Worm (Caenorhabditis elegans) whole organism, early embryonic: Measurements from ENCODE around the gene C04G6.6.
A peak's percentile ranks its signal among the peaks of the same experiment; 100 is the strongest.

ENCODE experiments used
- F13C5.2 ChIP-seq: sonication (generic microtip); optimal IDR thresholded peaks from 2 replicates; lab custom pipeline; 2017; ENCODE audit warnings: mild to moderate bottlenecking, missing genetic modification characterization, inconsistent platforms, missing compliant biosample characterization
- aly-1 ChIP-seq: sonication (generic microtip); optimal IDR thresholded peaks from 2 replicates; lab custom pipeline; 2016; ENCODE audit warnings: missing genetic modification characterization, missing compliant biosample characterization
- ceh-13 ChIP-seq: fragments of 200-800 bp; sonication (Bioruptor generic); optimal IDR thresholded peaks from 2 replicates; lab custom pipeline; 2018; ENCODE audit warnings: mild to moderate bottlenecking, missing genetic modification characterization, missing compliant biosample characterization
- flt-1 ChIP-seq: fragments of 200-800 bp; sonication (Bioruptor generic); IDR thresholded peaks from 2 replicates; pipeline ENCODE4 v1.3.6; 2022; ENCODE audit warnings: missing genetic modification characterization, missing compliant biosample characterization
- hmbx-1 ChIP-seq: sonication (generic microtip); optimal IDR thresholded peaks from 2 replicates; lab custom pipeline; 2016; ENCODE audit warnings: mild to moderate bottlenecking, missing genetic modification characterization, missing compliant biosample characterization
- hmg-4 ChIP-seq: fragments of 200-800 bp; sonication (Bioruptor generic); optimal IDR thresholded peaks from 2 replicates; lab custom pipeline; 2018; ENCODE audit warnings: mild to moderate bottlenecking, missing genetic modification characterization, missing compliant biosample characterization
- pes-1 ChIP-seq: fragments of 200-800 bp; sonication (Bioruptor generic); IDR thresholded peaks from 2 replicates; pipeline ENCODE4 v1.3.6; 2022; ENCODE audit warnings: missing genetic modification reagents, missing genetic modification characterization, missing compliant biosample characterization
- tbx-11 ChIP-seq: fragments of 200-800 bp; sonication (Bioruptor generic); IDR thresholded peaks from 2 replicates; pipeline ENCODE4 v1.3.6; 2022; ENCODE audit warnings: missing genetic modification characterization, missing compliant biosample characterization
- tbx-37 ChIP-seq: fragments of 200-800 bp; sonication (Bioruptor generic); conservative IDR thresholded peaks from 2 replicates; pipeline ENCODE4 v1.3.6; 2022; ENCODE audit warnings: missing genetic modification reagents, missing genetic modification characterization, missing compliant biosample characterization
- tra-4 ChIP-seq: sonication (generic microtip); optimal IDR thresholded peaks from 2 replicates; lab custom pipeline; 2017; ENCODE audit warnings: missing genetic modification characterization, missing compliant biosample characterization

C04G6.6 gene

ce11 chrII:5055129-5055666, 44.4 kb downstream of the C04G6.6 start, which contains the start of the genes ify-1 and rpl-22:
TSS of gene ify-1 (minus strand) at chrII:5055179.
TSS of gene rpl-22 (plus strand) at chrII:5055616.
- TF ChIP-seq hmg-4, result peak; percentile 65
- no peak for TF ChIP-seq aly-1 (tag; lab: Kevin White, UChicago)
- peak; percentile 69; the same call in 1 of the 2 replicates for TF ChIP-seq flt-1 (GFP tag; lab: Robert Waterston, UW)
- peak; percentile 56; the same call in 1 of the 2 replicates for TF ChIP-seq tbx-37 (GFP tag; lab: Robert Waterston, UW)
- peak; percentile 83 for TF ChIP-seq F13C5.2 (tag; lab: Kevin White, UChicago)

- TF ChIP-seq tbx-37 (GFP tag; lab: Robert Waterston, UW) (no peak), tra-4 (tag; lab: Kevin White, UChicago) (no peak)
Observed at ce11 chrII:5050776-5051175, 48.8 kb downstream of the C04G6.6 start.

DNA sequence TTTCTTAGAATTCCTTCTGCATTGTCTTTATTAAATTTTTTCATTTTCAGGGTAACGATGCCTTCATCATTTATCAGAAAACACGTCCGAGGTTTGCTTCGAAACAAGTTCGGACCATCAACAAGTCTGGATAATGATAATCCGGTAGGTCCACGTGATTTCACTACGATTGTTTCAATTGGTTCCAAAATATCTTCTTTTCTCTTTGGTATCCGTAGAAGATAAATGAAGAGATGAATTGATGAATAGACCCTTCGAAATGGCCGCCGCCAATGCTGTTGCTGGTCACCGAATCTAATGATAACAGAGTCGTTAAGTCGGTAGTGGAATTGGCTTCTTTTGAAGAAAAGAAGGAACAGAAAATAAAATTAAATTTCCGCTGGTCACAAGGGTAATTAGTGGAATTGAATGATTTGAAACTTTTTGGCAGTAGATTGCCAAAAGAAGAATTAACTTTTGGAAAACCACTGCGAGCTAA, 49.6 kb downstream of the C04G6.6 start, which contains the start of gene F33G12.6:
Gene F33G12.6 (plus strand): TSS at position 51 of the 478 bp plus-strand sequence.
- TF ChIP-seq hmbx-1 (tag; lab: Kevin White, UChicago) (no peak), tbx-11 (GFP tag; lab: Robert Waterston, UW) (no peak), pes-1 (GFP tag; lab: Robert Waterston, UW) (no peak), ceh-13 (GFP tag; lab: Kevin White, UChicago) (no peak), hmg-4 (no peak)
